Worm (Caenorhabditis elegans) whole organism, young adult: ENCODE results near the gene C26E6.12.

Experiments
- B0035.1 ChIP-seq: sonication (generic microtip); optimal IDR thresholded peaks from 2 replicates; lab custom pipeline; 2016; ENCODE audit warnings: missing genetic modification characterization, mild to moderate bottlenecking, missing compliant biosample characterization, missing genotype, missing genetic modification reagents
- D2030.7 ChIP-seq: fragments of 200-800 bp; sonication (Bioruptor generic); IDR thresholded peaks from 2 replicates; pipeline ENCODE4 v1.3.6; 2022; ENCODE audit warnings: missing genetic modification reagents, missing genetic modification characterization, missing compliant biosample characterization
- F57C9.4 ChIP-seq: sonication (generic microtip); optimal IDR thresholded peaks from 2 replicates; lab custom pipeline; 2017; ENCODE audit warnings: mild to moderate bottlenecking, missing genetic modification characterization, missing compliant biosample characterization
- Y53F4B.3 ChIP-seq: fragments of 200-800 bp; sonication (Bioruptor generic); IDR thresholded peaks from 2 replicates; pipeline ENCODE4 v1.3.6; 2022; ENCODE audit warnings: missing genetic modification reagents, missing genetic modification characterization, missing compliant biosample characterization
- Y56A3A.18 ChIP-seq: fragments of 200-800 bp; sonication (Bioruptor generic); IDR thresholded peaks from 2 replicates; pipeline ENCODE4 v1.3.6; 2022; ENCODE audit warnings: missing genetic modification reagents, missing genetic modification characterization, missing compliant biosample characterization
- ZK185.1 ChIP-seq: sonication (generic microtip); optimal IDR thresholded peaks from 2 replicates; lab custom pipeline; 2016; ENCODE audit warnings: mild to moderate bottlenecking, missing genetic modification characterization, missing compliant biosample characterization; ENCODE audit not compliant: poor library complexity, severe bottlenecking
- ama-1 ChIP-seq, 3 experiments: fragments of 150-350 bp in 1 of 3; sonication (generic microtip) in 2 of 3; optimal IDR thresholded peaks; 2 replicates each; lab custom pipeline; 2014 to 2018; ENCODE audit warnings: missing biosample characterization in 2 of 3, missing genetic modification characterization in 2 of 3, missing genetic modification reagents in 2 of 3
- cebp-1 ChIP-seq, 2 experiments: fragments of 200-800 bp in 1 of 2; sonication (Bioruptor generic) in 1 of 2; sonication (generic microtip) in 1 of 2; IDR thresholded peaks in 1 of 2; optimal IDR thresholded peaks in 1 of 2; 2 replicates each; pipeline versions ENCODE4 v1.3.6 to Lab custom; 2017 to 2022; ENCODE audit warnings: missing compliant biosample characterization in 2 of 2, missing genetic modification characterization in 2 of 2, mild to moderate bottlenecking in 1 of 2, missing genetic modification reagents in 1 of 2, moderate library complexity in 1 of 2
- cebp-2 ChIP-seq: fragments of 200-800 bp; sonication (Bioruptor generic); IDR thresholded peaks from 2 replicates; pipeline ENCODE4 v1.3.6; 2022; ENCODE audit warnings: missing genetic modification characterization, missing compliant biosample characterization
- ceh-27 ChIP-seq: fragments of 200-800 bp; sonication (Bioruptor generic); optimal IDR thresholded peaks from 2 replicates; lab custom pipeline; 2018; ENCODE audit warnings: mild to moderate bottlenecking, missing genetic modification characterization, moderate library complexity, missing compliant biosample characterization
- ceh-40 ChIP-seq: fragments of 200-800 bp; sonication (Bioruptor generic); IDR thresholded peaks from 2 replicates; pipeline ENCODE4 v1.3.6; 2022; ENCODE audit warnings: missing genetic modification characterization, missing compliant biosample characterization
- ceh-58 ChIP-seq: fragments of 200-800 bp; sonication (Bioruptor generic); IDR thresholded peaks from 2 replicates; pipeline ENCODE4 v1.3.6; 2022; ENCODE audit warnings: missing genetic modification characterization, missing compliant biosample characterization
- ceh-91 ChIP-seq: fragments of 200-800 bp; sonication (Bioruptor generic); IDR thresholded peaks from 2 replicates; pipeline ENCODE4 v1.3.6; 2022; ENCODE audit warnings: missing genetic modification reagents, missing genetic modification characterization, missing compliant biosample characterization
- dox-1 ChIP-seq: fragments of 200-800 bp; sonication (Bioruptor generic); IDR thresholded peaks from 2 replicates; pipeline ENCODE4 v1.3.6; 2022; ENCODE audit warnings: missing genetic modification reagents, missing genetic modification characterization, missing compliant biosample characterization
- efl-1 ChIP-seq: fragments of 150-350 bp; optimal IDR thresholded peaks from 2 replicates; lab custom pipeline; 2014; ENCODE audit warnings: missing biosample characterization, missing genetic modification reagents, missing genetic modification characterization
- ekl-4 ChIP-seq: fragments of 200-800 bp; sonication (Bioruptor generic); IDR thresholded peaks from 2 replicates; pipeline ENCODE4 v1.3.6; 2022; ENCODE audit warnings: missing genetic modification reagents, missing genetic modification characterization, missing compliant biosample characterization
- him-1 ChIP-seq: sonication (generic microtip); optimal IDR thresholded peaks from 2 replicates; lab custom pipeline; 2016; ENCODE audit warnings: missing genotype, missing genetic modification reagents, missing genetic modification characterization, missing compliant biosample characterization
- hmg-1.2 ChIP-seq: fragments of 200-800 bp; sonication (Bioruptor generic); IDR thresholded peaks from 2 replicates; pipeline ENCODE4 v1.3.6; 2022; ENCODE audit warnings: missing genetic modification reagents, missing genetic modification characterization, missing compliant biosample characterization
- hrde-1 ChIP-seq: sonication (generic microtip); optimal IDR thresholded peaks from 2 replicates; lab custom pipeline; 2016; ENCODE audit warnings: missing genetic modification characterization, mild to moderate bottlenecking, missing compliant biosample characterization, moderate library complexity, missing genotype, missing genetic modification reagents, borderline replicate concordance
- let-607 ChIP-seq, 2 experiments: fragments of 200-800 bp in 1 of 2; sonication (Bioruptor generic) in 1 of 2; sonication (generic microtip) in 1 of 2; optimal IDR thresholded peaks; 2 replicates each; lab custom pipeline; 2016 to 2018; ENCODE audit warnings: mild to moderate bottlenecking in 2 of 2, missing compliant biosample characterization in 2 of 2, missing genetic modification characterization in 2 of 2, moderate library complexity in 2 of 2, missing genotype in 1 of 2
- lin-35 ChIP-seq, 3 experiments: fragments of 150-350 bp in 2 of 3; sonication (generic microtip) in 1 of 3; optimal IDR thresholded peaks; 2 replicates each; lab custom pipeline; 2014 to 2018; ENCODE audit warnings: missing biosample characterization in 3 of 3, missing genetic modification characterization in 3 of 3, missing genetic modification reagents in 3 of 3
- lin-40 ChIP-seq: sonication (generic microtip); optimal IDR thresholded peaks from 2 replicates; lab custom pipeline; 2016; ENCODE audit warnings: missing genetic modification characterization, mild to moderate bottlenecking, missing compliant biosample characterization, missing genotype, missing genetic modification reagents
- lin-54 ChIP-seq: fragments of 200-800 bp; sonication (Bioruptor generic); optimal IDR thresholded peaks from 2 replicates; lab custom pipeline; 2018; ENCODE audit warnings: mild to moderate bottlenecking, missing genetic modification characterization, missing compliant biosample characterization
- madf-8 ChIP-seq: fragments of 200-800 bp; sonication (Bioruptor generic); conservative IDR thresholded peaks from 2 replicates; pipeline ENCODE4 v1.3.6; 2022; ENCODE audit warnings: missing genetic modification reagents, missing genetic modification characterization, missing compliant biosample characterization
- mcd-1 ChIP-seq: fragments of 200-800 bp; sonication (Bioruptor generic); IDR thresholded peaks from 2 replicates; pipeline ENCODE4 v1.3.6; 2022; ENCODE audit warnings: missing genetic modification reagents, missing genetic modification characterization, missing compliant biosample characterization
- nfya-1 ChIP-seq: sonication (generic microtip); optimal IDR thresholded peaks from 2 replicates; lab custom pipeline; 2017; ENCODE audit warnings: antibody characterized with exemption, missing compliant biosample characterization, missing genetic modification characterization, borderline replicate concordance; ENCODE audit not compliant: insufficient read depth
- nfya-2 ChIP-seq: fragments of 200-800 bp; sonication (Bioruptor generic); IDR thresholded peaks from 2 replicates; pipeline ENCODE4 v1.3.6; 2022; ENCODE audit warnings: missing genetic modification reagents, missing genetic modification characterization, missing compliant biosample characterization
- pha-4 ChIP-seq: fragments of 150-350 bp; sonication (generic microtip); optimal IDR thresholded peaks from 2 replicates; lab custom pipeline; 2014; ENCODE audit warnings: missing biosample characterization, missing genetic modification reagents, missing genetic modification characterization
- rcor-1 ChIP-seq: fragments of 200-800 bp; sonication (Bioruptor generic); IDR thresholded peaks from 2 replicates; pipeline ENCODE4 v1.3.6; 2022; ENCODE audit warnings: missing genetic modification reagents, missing genetic modification characterization, missing compliant biosample characterization
- rec-8 ChIP-seq, 2 experiments: sonication (generic microtip); optimal IDR thresholded peaks; 2 replicates each; lab custom pipeline; 2016; ENCODE audit warnings: mild to moderate bottlenecking in 2 of 2, missing genetic modification characterization in 2 of 2, missing genetic modification reagents in 2 of 2, missing genotype in 2 of 2, missing biosample characterization in 1 of 2, missing compliant biosample characterization in 1 of 2, moderate library complexity in 1 of 2
- snpc-4 ChIP-seq, 5 experiments: fragments of 150-350 bp in 1 of 5; sonication (generic microtip) in 4 of 5; optimal IDR thresholded peaks; 2 replicates each; lab custom pipeline; 2014 to 2018; ENCODE audit warnings: missing genetic modification characterization in 5 of 5, missing biosample characterization in 3 of 5, antibody characterized with exemption in 2 of 5, mild to moderate bottlenecking in 2 of 5, missing compliant biosample characterization in 2 of 5, missing genotype in 2 of 5, moderate library complexity in 2 of 5, missing genetic modification reagents in 1 of 5
- somi-1 ChIP-seq: fragments of 200-800 bp; sonication (Bioruptor generic); optimal IDR thresholded peaks from 2 replicates; lab custom pipeline; 2018; ENCODE audit warnings: mild to moderate bottlenecking, missing genetic modification characterization, missing compliant biosample characterization
- tbp1 ChIP-seq: fragments of 200-800 bp; sonication (Bioruptor generic); optimal IDR thresholded peaks from 2 replicates; lab custom pipeline; 2018; ENCODE audit warnings: mild to moderate bottlenecking, missing genetic modification characterization, missing compliant biosample characterization
- unc-130 ChIP-seq: sonication (generic microtip); optimal IDR thresholded peaks from 2 replicates; lab custom pipeline; 2016; ENCODE audit warnings: missing genetic modification reagents, missing genetic modification characterization, missing compliant biosample characterization
- unc-62 ChIP-seq: fragments of 150-350 bp; optimal IDR thresholded peaks from 2 replicates; lab custom pipeline; 2014; ENCODE audit warnings: missing biosample characterization, missing genetic modification reagents, missing genetic modification characterization
- xnd-1 ChIP-seq: sonication (generic microtip); optimal IDR thresholded peaks from 2 replicates; lab custom pipeline; 2016; ENCODE audit warnings: missing genotype, missing genetic modification reagents, missing genetic modification characterization, missing compliant biosample characterization
- ztf-18 ChIP-seq: sonication (generic microtip); optimal IDR thresholded peaks from 2 replicates; lab custom pipeline; 2016; ENCODE audit warnings: missing genotype, mild to moderate bottlenecking, missing genetic modification characterization, missing compliant biosample characterization

C26E6.12 gene

DNA sequence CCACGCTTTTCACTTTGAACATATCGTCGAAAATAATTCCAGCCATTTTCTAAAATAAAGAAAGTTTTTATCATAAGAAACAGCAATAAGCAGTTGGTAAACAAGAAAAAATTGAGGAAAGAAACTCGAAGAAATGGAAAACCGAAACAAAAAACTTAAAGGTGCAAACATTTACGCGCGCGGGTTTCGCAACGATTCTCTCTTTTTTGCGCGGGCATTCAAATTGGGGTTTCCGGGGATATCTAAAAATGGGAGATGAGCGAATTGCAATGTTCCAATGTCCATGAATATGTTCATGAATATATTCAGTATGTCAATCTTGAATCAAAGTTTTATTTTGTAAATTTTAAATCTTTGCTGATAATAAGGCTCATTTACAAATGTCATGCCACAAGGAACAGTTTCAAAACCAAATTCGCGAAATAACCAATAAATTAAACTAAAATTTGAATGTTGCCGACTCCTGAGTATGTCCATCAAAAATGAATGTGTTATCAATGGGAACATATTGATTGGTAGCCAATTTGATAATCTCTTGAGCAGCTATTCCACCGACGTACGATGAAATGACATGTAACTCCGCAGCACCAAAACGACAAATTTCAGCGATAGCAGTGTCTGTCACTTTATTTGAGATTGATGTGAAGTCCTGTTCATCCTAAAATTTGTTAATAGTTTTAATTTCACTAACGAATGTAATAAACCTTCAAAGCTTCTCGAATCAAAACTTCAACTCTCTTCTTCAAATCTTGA lies 13.9 kb downstream of the C26E6.12 start, which contains the start of gene rpb-8 (continued):
- TF ChIP-seq Y56A3A.18 (no peak), cebp-1 (GFP tag; IDR thresholded peaks at IDR 0.05; lab: Robert Waterston, UW) (no peak), cebp-1 (tag; optimal IDR thresholded peaks at IDR 0.05; lab: Kevin White, UChicago) (peak; percentile 80), nfya-1 (no peak), F57C9.4 (tag; lab: Kevin White, UChicago) (no peak), lin-35 (GFP tag; optimal IDR thresholded peaks at IDR 0.05; lab: Kevin White, UChicago) (peak in 1 of 3 experiments; percentile 72), ama-1 (optimal IDR thresholded peaks at IDR 0.05; lab: Kevin White, UChicago) (no peak), ama-1 (GFP tag; optimal IDR thresholded peaks at IDR 0.05; lab: Kevin White, UChicago) (no peak), Y53F4B.3 (GFP tag; lab: Robert Waterston, UW) (no peak), snpc-4 (GFP tag; optimal IDR thresholded peaks at IDR 0.05; lab: Kevin White, UChicago) (no peak), snpc-4 (tag; optimal IDR thresholded peaks at IDR 0.05; lab: Kevin White, UChicago) (no peak), B0035.1 (tag; lab: Kevin White, UChicago) (no peak), efl-1 (GFP tag; lab: Kevin White, UChicago) (peak; percentile 70), mcd-1 (GFP tag; lab: Robert Waterston, UW) (0 out of 2 replicates have a peak, but pooled peaks have one; percentile 30), unc-62 (GFP tag; lab: Kevin White, UChicago) (no peak), nfya-2 (GFP tag; lab: Robert Waterston, UW) (no peak), ekl-4 (GFP tag; lab: Robert Waterston, UW) (no peak), xnd-1 (tag; lab: Kevin White, UChicago) (no peak), madf-8 (GFP tag; lab: Robert Waterston, UW) (no peak)

- TF ChIP-seq him-1 (tag; lab: Kevin White, UChicago) (no peak), pha-4 (tag; lab: Kevin White, UChicago) (no peak), ceh-58 (GFP tag; lab: Robert Waterston, UW) (0 out of 2 replicates have a peak, but pooled peaks have one; percentile 56), lin-54 (peak; percentile 14), ekl-4 (GFP tag; lab: Robert Waterston, UW) (no peak)
Measured at ce11 chrIII:4917077-4917476, 15.0 kb downstream of the C26E6.12 start, which contains the start of gene rars-1. Gene rars-1 (minus strand): TSS chrIII:4917177.

ce11 chrIII:4913736-4914135 lies 18.3 kb downstream of the C26E6.12 start:
- no peak for TF ChIP-seq ceh-91 (GFP tag; lab: Robert Waterston, UW)
- peak; percentile 19 for TF ChIP-seq hrde-1 (tag; lab: Kevin White, UChicago)
- no peak for TF ChIP-seq somi-1 (GFP tag; lab: Kevin White, UChicago)
- TF ChIP-seq tbp1 (GFP tag; lab: Kevin White, UChicago), result no peak

DNA sequence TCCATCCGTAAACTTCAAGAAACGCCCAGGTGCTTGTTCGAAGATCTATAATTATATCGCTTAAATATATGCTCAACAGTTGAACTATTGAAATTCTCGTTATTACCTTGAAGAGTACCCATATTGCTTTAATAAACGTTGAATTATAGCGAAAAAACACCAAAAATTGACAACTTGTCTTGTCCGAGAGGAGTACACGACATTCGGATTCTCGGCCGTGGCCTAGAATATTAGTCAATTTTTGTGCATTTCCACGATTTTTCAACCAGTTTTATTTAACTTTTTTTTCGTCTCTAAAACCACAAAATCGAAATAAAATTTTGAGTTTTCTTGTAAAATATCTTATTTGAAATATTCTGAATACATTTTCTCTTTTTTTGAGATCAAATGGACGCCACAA lies 19.7 kb downstream of the C26E6.12 start, which contains the start of the genes F26F4.9 and cee-1:
TSS of gene F26F4.9 (minus strand) at position 205 of the 400 bp plus-strand sequence.
TSS of gene cee-1 (plus strand) at position 383 of the 400 bp plus-strand sequence.
- 0 out of 2 replicates have a peak, but pooled peaks have one; percentile 10 for TF ChIP-seq ceh-40 (GFP tag; lab: Robert Waterston, UW)
- TF ChIP-seq lin-40 (tag; lab: Kevin White, UChicago), result peak; percentile 5
- no peak for TF ChIP-seq cebp-1 (GFP tag; IDR thresholded peaks at IDR 0.05; lab: Robert Waterston, UW)
- peak; percentile 24 for TF ChIP-seq cebp-1 (tag; optimal IDR thresholded peaks at IDR 0.05; lab: Kevin White, UChicago)
- TF ChIP-seq ztf-18 (tag; lab: Kevin White, UChicago), result peak; percentile 8
- TF ChIP-seq unc-130, result peak; percentile 53
- peak; percentile 44 for TF ChIP-seq him-1 (tag; lab: Kevin White, UChicago)
- peak; percentile 3 for TF ChIP-seq lin-54
- 0 out of 2 replicates have a peak, but pooled peaks have one; percentile 15 for TF ChIP-seq rcor-1 (GFP tag; lab: Robert Waterston, UW)
- TF ChIP-seq cebp-2, result no peak
- TF ChIP-seq efl-1 (GFP tag; lab: Kevin White, UChicago), result no peak
- peak; percentile 61 for TF ChIP-seq ceh-27 (GFP tag; lab: Kevin White, UChicago)
- peak; percentile 26; the same call in 1 of the 2 replicates for TF ChIP-seq D2030.7
- peak; percentile 36; the same call in 1 of the 2 replicates for TF ChIP-seq madf-8 (GFP tag; lab: Robert Waterston, UW)
- TF ChIP-seq rec-8 (tag; optimal IDR thresholded peaks at IDR 0.05; lab: Kevin White, UChicago), result peak in 1 of 2 experiments; percentile 53
- peak; percentile 54; the same call in 1 of the 2 replicates for TF ChIP-seq dox-1 (GFP tag; lab: Robert Waterston, UW)
- peak; percentile 76 for TF ChIP-seq ZK185.1 (tag; lab: Kevin White, UChicago)
- peak in 1 of 3 experiments; percentile 63 for TF ChIP-seq lin-35 (GFP tag; optimal IDR thresholded peaks at IDR 0.05; lab: Kevin White, UChicago)
- no peak for TF ChIP-seq hmg-1.2 (GFP tag; lab: Robert Waterston, UW)
- peak in 1 of 2 experiments; percentile 60 for TF ChIP-seq let-607 (tag; optimal IDR thresholded peaks at IDR 0.05; lab: Kevin White, UChicago)
